Fruit fly (Drosophila melanogaster) whole organism, embryonic: ENCODE results near the gene CG32793.

Experiments
- Bdp1 ChIP-seq: fragments of 200-800 bp; sonication (Bioruptor generic); optimal IDR thresholded peaks from 3 replicates; lab custom pipeline; 2016; ENCODE audit warnings: missing biosample characterization, missing genetic modification characterization
- CG10147 ChIP-seq: fragments of 200-800 bp; sonication (Bioruptor generic); optimal IDR thresholded peaks from 2 replicates; lab custom pipeline; 2019; ENCODE audit warnings: missing biosample characterization, mild to moderate bottlenecking, missing genetic modification characterization, moderate library complexity
- CG10462 ChIP-seq: fragments of 200-800 bp; sonication (Bioruptor generic); optimal IDR thresholded peaks from 2 replicates; lab custom pipeline; 2016; ENCODE audit warnings: missing biosample characterization, missing genetic modification characterization
- CG12744 ChIP-seq: fragments of 200-800 bp; sonication (Bioruptor generic); optimal IDR thresholded peaks from 2 replicates; lab custom pipeline; 2016; ENCODE audit warnings: missing biosample characterization, missing genetic modification characterization
- CG13123 ChIP-seq: fragments of 200-800 bp; sonication (Bioruptor generic); optimal IDR thresholded peaks from 2 replicates; lab custom pipeline; 2016; ENCODE audit warnings: missing biosample characterization, missing genetic modification characterization
- CG13296 ChIP-seq: fragments of 200-800 bp; sonication (Bioruptor generic); optimal IDR thresholded peaks from 3 replicates; lab custom pipeline; 2018; ENCODE audit warnings: missing biosample characterization, mild to moderate bottlenecking, missing genetic modification characterization
- CG13424 ChIP-seq: fragments of 200-800 bp; sonication (Bioruptor generic); optimal IDR thresholded peaks from 2 replicates; lab custom pipeline; 2019; ENCODE audit warnings: missing biosample characterization, mild to moderate bottlenecking, missing genetic modification characterization, moderate library complexity
- CG14965 ChIP-seq: fragments of 200-800 bp; sonication (Bioruptor generic); optimal IDR thresholded peaks from 2 replicates; lab custom pipeline; 2016; ENCODE audit warnings: missing biosample characterization, missing genetic modification characterization, borderline replicate concordance
- CG15514 ChIP-seq: fragments of 200-800 bp; sonication (Bioruptor generic); optimal IDR thresholded peaks from 3 replicates; lab custom pipeline; 2017; ENCODE audit warnings: missing biosample characterization, missing genetic modification characterization, mild to moderate bottlenecking, moderate library complexity, missing genetic modification reagents
- CG1602 ChIP-seq: fragments of 200-800 bp; sonication (Bioruptor generic); optimal IDR thresholded peaks from 3 replicates; lab custom pipeline; 2016; ENCODE audit warnings: missing biosample characterization, missing genetic modification characterization
- CG1603 ChIP-seq: fragments of 200-800 bp; sonication (Bioruptor generic); optimal IDR thresholded peaks from 2 replicates; lab custom pipeline; 2019; ENCODE audit warnings: missing biosample characterization, mild to moderate bottlenecking, missing genetic modification characterization, moderate library complexity
- CG16813 ChIP-seq: fragments of 200-800 bp; sonication (Bioruptor generic); IDR thresholded peaks from 3 replicates; pipeline ENCODE4 v1.3.6; 2022; ENCODE audit warnings: missing biosample characterization, missing genetic modification characterization; ENCODE audit not compliant: partially characterized antibody
- CG2120 ChIP-seq: fragments of 200-800 bp; sonication (Bioruptor generic); optimal IDR thresholded peaks from 3 replicates; lab custom pipeline; 2016; ENCODE audit warnings: missing biosample characterization, missing genetic modification characterization
- CG2199 ChIP-seq: fragments of 200-800 bp; sonication (Bioruptor generic); IDR thresholded peaks from 3 replicates; pipeline ENCODE4 v1.3.6; 2022; ENCODE audit warnings: missing biosample characterization, missing genetic modification characterization
- CG32772 ChIP-seq: fragments of 200-800 bp; sonication (Bioruptor generic); IDR thresholded peaks from 2 replicates; pipeline ENCODE4 v1.3.6; 2022; ENCODE audit warnings: missing biosample characterization, missing genetic modification characterization
- CG6175 ChIP-seq: fragments of 200-800 bp; sonication (Bioruptor generic); IDR thresholded peaks from 3 replicates; pipeline ENCODE4 v1.3.6; 2022; ENCODE audit warnings: missing biosample characterization, missing genetic modification characterization
- CG7372 ChIP-seq: fragments of 200-800 bp; sonication (Bioruptor generic); IDR thresholded peaks from 2 replicates; pipeline ENCODE4 v1.3.6; 2022; ENCODE audit warnings: missing biosample characterization, missing genetic modification characterization
- CG7928 ChIP-seq: fragments of 200-800 bp; sonication (Bioruptor generic); optimal IDR thresholded peaks from 2 replicates; lab custom pipeline; 2017; ENCODE audit warnings: missing biosample characterization, mild to moderate bottlenecking, missing genetic modification characterization
- CG8359 ChIP-seq: fragments of 200-800 bp; sonication (Bioruptor generic); optimal IDR thresholded peaks from 2 replicates; lab custom pipeline; 2017; ENCODE audit warnings: missing biosample characterization, mild to moderate bottlenecking, missing genetic modification characterization, borderline replicate concordance
- CG8924 ChIP-seq: fragments of 200-800 bp; optimal IDR thresholded peaks from 3 replicates; lab custom pipeline; 2019; ENCODE audit warnings: missing biosample characterization, mild to moderate bottlenecking, missing genetic modification characterization, moderate library complexity
- CG8944 ChIP-seq: fragments of 200-800 bp; sonication (Bioruptor generic); optimal IDR thresholded peaks from 3 replicates; lab custom pipeline; 2016; ENCODE audit warnings: missing biosample characterization, missing genetic modification characterization
- CG9215 ChIP-seq: fragments of 200-800 bp; sonication (Bioruptor generic); IDR thresholded peaks from 2 replicates; pipeline ENCODE4 v1.3.6; 2022; ENCODE audit warnings: missing biosample characterization, missing genetic modification characterization
- CG9876 ChIP-seq: fragments of 200-800 bp; sonication (Bioruptor generic); optimal IDR thresholded peaks from 2 replicates; lab custom pipeline; 2016; ENCODE audit warnings: missing biosample characterization, missing genetic modification characterization
- HHEX ChIP-seq: fragments of 200-800 bp; sonication (Bioruptor generic); optimal IDR thresholded peaks from 3 replicates; lab custom pipeline; 2017; ENCODE audit warnings: missing biosample characterization, mild to moderate bottlenecking, missing genetic modification characterization, missing genetic modification reagents
- Hmr ChIP-seq: fragments of 200-800 bp; sonication (Bioruptor generic); optimal IDR thresholded peaks from 3 replicates; lab custom pipeline; 2017; ENCODE audit warnings: mild to moderate bottlenecking, missing biosample characterization, missing genetic modification reagents, missing genetic modification characterization
- MBD-R2 ChIP-seq: fragments of 200-800 bp; sonication (Bioruptor generic); IDR thresholded peaks from 2 replicates; pipeline ENCODE4 v1.3.6; 2022; ENCODE audit warnings: missing biosample characterization, missing genetic modification characterization
- Meics ChIP-seq: fragments of 200-800 bp; sonication (Bioruptor generic); optimal IDR thresholded peaks from 2 replicates; lab custom pipeline; 2017; ENCODE audit warnings: missing biosample characterization, mild to moderate bottlenecking, missing genetic modification characterization
- NFAT ChIP-seq: fragments of 200-800 bp; sonication (Bioruptor generic); IDR thresholded peaks from 2 replicates; pipeline ENCODE4 v1.3.6; 2022; ENCODE audit warnings: missing biosample characterization, missing genetic modification characterization
- Ptx1 ChIP-seq: fragments of 200-800 bp; sonication (Bioruptor generic); IDR thresholded peaks from 2 replicates; pipeline ENCODE4 v1.3.6; 2022; ENCODE audit warnings: missing biosample characterization, missing genetic modification characterization
- Rfx ChIP-seq: fragments of 200-800 bp; sonication (Bioruptor generic); IDR thresholded peaks from 2 replicates; pipeline ENCODE4 v1.3.6; 2022; ENCODE audit warnings: missing biosample characterization, missing genetic modification characterization
- Ssrp ChIP-seq: fragments of 200-800 bp; sonication (Bioruptor generic); optimal IDR thresholded peaks from 2 replicates; lab custom pipeline; 2018; ENCODE audit warnings: missing biosample characterization, mild to moderate bottlenecking, missing genetic modification characterization, moderate library complexity
- Xbp1 ChIP-seq: fragments of 200-800 bp; sonication (Bioruptor generic); optimal IDR thresholded peaks from 3 replicates; lab custom pipeline; 2016; ENCODE audit warnings: missing biosample characterization, mild to moderate bottlenecking, missing genetic modification characterization
- bigmax ChIP-seq: fragments of 200-800 bp; sonication (Bioruptor generic); optimal IDR thresholded peaks from 2 replicates; lab custom pipeline; 2018; ENCODE audit warnings: missing biosample characterization, mild to moderate bottlenecking, missing genetic modification characterization
- bowl ChIP-seq: fragments of 200-800 bp; sonication (Bioruptor generic); IDR thresholded peaks from 2 replicates; pipeline ENCODE4 v1.3.6; 2022; ENCODE audit warnings: missing biosample characterization, missing genetic modification characterization
- chm ChIP-seq: fragments of 200-800 bp; sonication (Bioruptor generic); IDR thresholded peaks from 2 replicates; pipeline ENCODE4 v1.3.6; 2022; ENCODE audit warnings: missing biosample characterization, missing genetic modification characterization
- chn ChIP-seq: fragments of 200-800 bp; sonication (Bioruptor generic); optimal IDR thresholded peaks from 2 replicates; lab custom pipeline; 2016; ENCODE audit warnings: missing biosample characterization, missing genetic modification characterization
- cwo ChIP-seq: fragments of 200-800 bp; sonication (Bioruptor generic); optimal IDR thresholded peaks from 3 replicates; lab custom pipeline; 2017; ENCODE audit warnings: missing biosample characterization, missing genetic modification characterization, mild to moderate bottlenecking, moderate library complexity, missing genetic modification reagents
- dimm ChIP-seq: fragments of 200-800 bp; sonication (Bioruptor generic); IDR thresholded peaks from 2 replicates; pipeline ENCODE4 v1.3.6; 2022; ENCODE audit warnings: missing biosample characterization, missing genetic modification characterization
- exex ChIP-seq: fragments of 200-800 bp; sonication (Bioruptor generic); optimal IDR thresholded peaks from 4 replicates; lab custom pipeline; 2018; ENCODE audit warnings: missing biosample characterization, mild to moderate bottlenecking, missing genetic modification characterization, moderate library complexity
- gem ChIP-seq: fragments of 200-800 bp; sonication (Bioruptor generic); optimal IDR thresholded peaks from 2 replicates; lab custom pipeline; 2019; ENCODE audit warnings: missing biosample characterization, mild to moderate bottlenecking, missing genetic modification characterization, moderate library complexity
- hb ChIP-seq: fragments of 200-800 bp; sonication (Bioruptor generic); IDR thresholded peaks from 3 replicates; pipeline ENCODE4 v1.3.6; 2022; ENCODE audit warnings: missing biosample characterization, missing genetic modification characterization; ENCODE audit not compliant: partially characterized antibody
- insv ChIP-seq, 2 experiments: fragments of 200-800 bp; sonication (Bioruptor generic); optimal IDR thresholded peaks; 3 replicates each; lab custom pipeline; 2016 to 2018; ENCODE audit warnings: missing biosample characterization in 2 of 2, missing genetic modification characterization in 2 of 2
- jigr1 ChIP-seq: fragments of 200-800 bp; sonication (Bioruptor generic); IDR thresholded peaks from 3 replicates; pipeline ENCODE4 v1.3.6; 2022; ENCODE audit warnings: missing biosample characterization, missing genetic modification characterization
- lmd ChIP-seq: fragments of 200-800 bp; sonication (Bioruptor generic); IDR thresholded peaks from 2 replicates; pipeline ENCODE4 v1.3.6; 2022; ENCODE audit warnings: missing biosample characterization, missing genetic modification characterization
- maf-S ChIP-seq: fragments of 200-800 bp; sonication (Bioruptor generic); optimal IDR thresholded peaks from 2 replicates; lab custom pipeline; 2016; ENCODE audit warnings: missing biosample characterization, missing genetic modification characterization
- nerfin-2 ChIP-seq: fragments of 200-800 bp; sonication (Bioruptor generic); IDR thresholded peaks from 2 replicates; pipeline ENCODE4 v1.3.6; 2022; ENCODE audit warnings: missing biosample characterization, missing genetic modification characterization; ENCODE audit not compliant: partially characterized antibody
- org-1 ChIP-seq: fragments of 200-800 bp; sonication (Bioruptor generic); optimal IDR thresholded peaks from 2 replicates; lab custom pipeline; 2017; ENCODE audit warnings: missing biosample characterization, missing genetic modification characterization
- row ChIP-seq: fragments of 200-800 bp; sonication (Bioruptor generic); IDR thresholded peaks from 3 replicates; pipeline ENCODE4 v1.3.6; 2022; ENCODE audit warnings: missing biosample characterization, missing genetic modification characterization
- sisA ChIP-seq: fragments of 200-800 bp; sonication (Bioruptor generic); IDR thresholded peaks from 2 replicates; pipeline ENCODE4 v1.3.6; 2022; ENCODE audit warnings: missing biosample characterization, missing genetic modification characterization
- toy ChIP-seq: fragments of 200-800 bp; sonication (Bioruptor generic); IDR thresholded peaks from 2 replicates; pipeline ENCODE4 v1.3.6; 2022; ENCODE audit warnings: missing biosample characterization, missing genetic modification characterization
- unc-4 ChIP-seq: fragments of 200-800 bp; sonication (Bioruptor generic); IDR thresholded peaks from 2 replicates; pipeline ENCODE4 v1.3.6; 2022; ENCODE audit warnings: missing biosample characterization, missing genetic modification characterization; ENCODE audit not compliant: partially characterized antibody

CG32793 gene

DNA sequence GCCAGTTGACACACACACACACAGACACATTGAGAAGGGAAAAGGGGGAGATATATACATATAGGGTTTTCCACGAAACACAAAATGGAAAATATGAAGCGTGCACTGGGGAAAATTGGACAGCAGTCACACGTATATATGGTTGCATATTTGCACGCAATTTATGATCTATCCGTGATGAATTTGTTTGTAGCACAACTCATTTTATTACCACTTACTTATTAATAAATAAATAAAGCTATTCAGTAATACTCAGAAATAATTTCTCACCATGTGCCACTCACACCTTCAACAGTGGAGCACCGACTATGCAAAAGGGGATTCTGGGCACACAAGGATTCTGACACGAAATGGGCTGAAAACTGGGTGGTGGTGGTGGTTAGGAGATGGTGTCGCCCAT is 15.5 kb upstream of the CG32793 start (continued):
- no peak for TF ChIP-seq insv (GFP tag; optimal IDR thresholded peaks at IDR 0.05; lab: Kevin White, UChicago)
- TF ChIP-seq CG9876 (GFP tag; lab: Kevin White, UChicago) = no peak
- TF ChIP-seq MBD-R2 (GFP tag; lab: Robert Waterston, UW) = no peak
- no peak for TF ChIP-seq nerfin-2 (GFP tag; lab: Robert Waterston, UW)
- no peak for TF ChIP-seq Ssrp (tag; lab: Kevin White, UChicago)
- TF ChIP-seq dimm = no peak
- no peak for TF ChIP-seq unc-4
- no peak for TF ChIP-seq CG8924 (tag; lab: Kevin White, UChicago)
- TF ChIP-seq CG12744 (GFP tag; lab: Kevin White, UChicago) = no peak
- no peak for TF ChIP-seq bowl
- peak; percentile 1 for TF ChIP-seq CG1603 (tag; lab: Kevin White, UChicago)
- peak; percentile 36; the same call in 1 of the 2 replicates for TF ChIP-seq CG9215 (GFP tag; lab: Robert Waterston, UW)
- TF ChIP-seq CG15514 (GFP tag; lab: Kevin White, UChicago) = no peak
- TF ChIP-seq CG8944 = no peak
- peak; percentile 29 for TF ChIP-seq Hmr (GFP tag; lab: Kevin White, UChicago)
- no peak for TF ChIP-seq CG10462 (GFP tag; lab: Kevin White, UChicago)
- TF ChIP-seq CG8359 (GFP tag; lab: Kevin White, UChicago) = no peak
- TF ChIP-seq Meics (GFP tag; lab: Kevin White, UChicago) = no peak
- no peak for TF ChIP-seq jigr1 (GFP tag; lab: Robert Waterston, UW)
- TF ChIP-seq gem (tag; lab: Kevin White, UChicago) = peak; percentile 22
- TF ChIP-seq CG13424 (tag; lab: Kevin White, UChicago) = no peak
- TF ChIP-seq Ptx1 = peak; percentile 22; the same call in 1 of the 2 replicates
- TF ChIP-seq CG13296 = no peak
- TF ChIP-seq CG2120 (GFP tag; lab: Kevin White, UChicago) = peak; percentile 5
- no peak for TF ChIP-seq toy
- TF ChIP-seq lmd (GFP tag; lab: Robert Waterston, UW) = peak; percentile 41
- TF ChIP-seq NFAT (GFP tag; lab: Robert Waterston, UW) = no peak
- no peak for TF ChIP-seq bigmax (GFP tag; lab: Kevin White, UChicago)
- TF ChIP-seq sisA (GFP tag; lab: Robert Waterston, UW) = 0 out of 2 replicates have a peak, but pooled peaks have one; percentile 23
- no peak for TF ChIP-seq hb (GFP tag; lab: Robert Waterston, UW)
- no peak for TF ChIP-seq CG14965 (GFP tag; lab: Kevin White, UChicago)
- TF ChIP-seq CG2199 (GFP tag; lab: Robert Waterston, UW) = no peak
- TF ChIP-seq CG13123 (GFP tag; lab: Kevin White, UChicago) = no peak
- TF ChIP-seq Rfx (GFP tag; lab: Robert Waterston, UW) = 0 out of 2 replicates have a peak, but pooled peaks have one; percentile 30
- TF ChIP-seq cwo (GFP tag; lab: Kevin White, UChicago) = no peak
- TF ChIP-seq CG7928 (GFP tag; lab: Kevin White, UChicago) = no peak
- TF ChIP-seq CG7372 (GFP tag; lab: Robert Waterston, UW) = no peak
- TF ChIP-seq HHEX (GFP tag; lab: Kevin White, UChicago) = no peak
- TF ChIP-seq chm (GFP tag; lab: Robert Waterston, UW) = no peak
- no peak for TF ChIP-seq Xbp1 (GFP tag; lab: Kevin White, UChicago)
- TF ChIP-seq CG10147 (GFP tag; lab: Kevin White, UChicago) = no peak
- TF ChIP-seq Bdp1 (GFP tag; lab: Kevin White, UChicago) = no peak
- TF ChIP-seq row (GFP tag; lab: Robert Waterston, UW) = peak; percentile 52; the same call in 2 of the 3 replicates
- no peak for TF ChIP-seq maf-S (GFP tag; lab: Kevin White, UChicago)
- TF ChIP-seq CG32772 (GFP tag; lab: Robert Waterston, UW) = 0 out of 2 replicates have a peak, but pooled peaks have one; percentile 6
- TF ChIP-seq CG16813 (GFP tag; lab: Robert Waterston, UW) = no peak
- TF ChIP-seq CG1602 (GFP tag; lab: Kevin White, UChicago) = no peak
- TF ChIP-seq chn = no peak
- no peak for TF ChIP-seq exex (tag; lab: Kevin White, UChicago)
- TF ChIP-seq CG6175 = no peak
- no peak for TF ChIP-seq org-1 (GFP tag; lab: Kevin White, UChicago)
